Worm (Caenorhabditis elegans) whole organism, L4 larva: ENCODE measurements around the gene srz-82.

ENCODE experiments used
- D1046.2 ChIP-seq: fragments of 200-800 bp; sonication (Bioruptor generic); IDR thresholded peaks from 2 replicates; pipeline ENCODE4 v1.3.6; 2022; ENCODE audit warnings: missing genetic modification characterization, missing compliant biosample characterization
- F37D6.2 ChIP-seq: sonication (generic microtip); optimal IDR thresholded peaks from 2 replicates; lab custom pipeline; 2016; ENCODE audit warnings: mild to moderate bottlenecking, missing genetic modification characterization, missing compliant biosample characterization
- F44E2.7 ChIP-seq: fragments of 200-800 bp; sonication (Bioruptor generic); IDR thresholded peaks from 2 replicates; pipeline ENCODE4 v2.1.2; 2022; ENCODE audit warnings: missing genetic modification characterization, missing compliant biosample characterization
- F49E8.2 ChIP-seq: sonication (generic microtip); optimal IDR thresholded peaks from 2 replicates; lab custom pipeline; 2016; ENCODE audit warnings: missing compliant biosample characterization, mild to moderate bottlenecking, missing genetic modification characterization, borderline replicate concordance
- Y105C5A.15 ChIP-seq: fragments of 200-800 bp; sonication (Bioruptor generic); IDR thresholded peaks from 2 replicates; pipeline ENCODE4 v1.3.6; 2022; ENCODE audit warnings: missing genetic modification characterization, missing compliant biosample characterization
- Y48G9A.11 ChIP-seq: fragments of 200-800 bp; sonication (Bioruptor generic); IDR thresholded peaks from 2 replicates; pipeline ENCODE4 v1.3.6; 2022; ENCODE audit warnings: missing genetic modification reagents, missing genetic modification characterization, missing compliant biosample characterization
- ama-1 ChIP-seq: fragments of 150-350 bp; optimal IDR thresholded peaks from 2 replicates; lab custom pipeline; 2014; ENCODE audit warnings: inconsistent platforms, mixed read lengths
- attf-4 ChIP-seq: sonication (generic microtip); optimal IDR thresholded peaks from 3 replicates; lab custom pipeline; 2017; ENCODE audit warnings: missing biosample characterization, missing genetic modification characterization
- ceh-20 ChIP-seq: fragments of 200-800 bp; sonication (Bioruptor generic); IDR thresholded peaks from 2 replicates; pipeline ENCODE4 v1.3.6; 2022; ENCODE audit warnings: missing genetic modification reagents, missing genetic modification characterization, missing compliant biosample characterization
- ceh-32 ChIP-seq: sonication (generic microtip); optimal IDR thresholded peaks from 2 replicates; lab custom pipeline; 2016; ENCODE audit warnings: mild to moderate bottlenecking, missing genetic modification characterization, missing compliant biosample characterization; ENCODE audit not compliant: poor library complexity
- ceh-62 ChIP-seq: sonication (generic microtip); optimal IDR thresholded peaks from 2 replicates; lab custom pipeline; 2017; ENCODE audit warnings: missing biosample characterization, missing genetic modification characterization
- ceh-82 ChIP-seq: sonication (generic microtip); optimal IDR thresholded peaks from 2 replicates; lab custom pipeline; 2017; ENCODE audit warnings: missing biosample characterization, missing genetic modification characterization
- ces-1 ChIP-seq: fragments of 150-350 bp; sonication (generic microtip); optimal IDR thresholded peaks from 4 replicates; lab custom pipeline; 2014; ENCODE audit warnings: missing biosample characterization, missing genetic modification reagents, missing genetic modification characterization
- cey-2 ChIP-seq: sonication (generic microtip); optimal IDR thresholded peaks from 3 replicates; lab custom pipeline; 2017; ENCODE audit warnings: missing genetic modification characterization, mild to moderate bottlenecking, missing compliant biosample characterization, antibody characterized with exemption, borderline replicate concordance; ENCODE audit not compliant: insufficient read depth
- daf-12 ChIP-seq: fragments of 150-350 bp; optimal IDR thresholded peaks from 2 replicates; lab custom pipeline; 2014; ENCODE audit warnings: missing biosample characterization, missing genetic modification reagents, missing genetic modification characterization
- dmd-6 ChIP-seq: fragments of 200-800 bp; sonication (Bioruptor generic); IDR thresholded peaks from 2 replicates; pipeline ENCODE4 v1.3.6; 2022; ENCODE audit warnings: missing genetic modification reagents, missing genetic modification characterization, missing compliant biosample characterization
- dmd-8 ChIP-seq: fragments of 200-800 bp; sonication (Bioruptor generic); IDR thresholded peaks from 2 replicates; pipeline ENCODE4 v1.3.6; 2022; ENCODE audit warnings: missing genetic modification characterization, missing compliant biosample characterization
- dve-1 ChIP-seq: sonication (generic microtip); optimal IDR thresholded peaks from 2 replicates; lab custom pipeline; 2017; ENCODE audit warnings: antibody characterized with exemption, mild to moderate bottlenecking, missing genetic modification characterization, missing compliant biosample characterization; ENCODE audit not compliant: insufficient read depth
- egl-43 ChIP-seq: fragments of 200-800 bp; sonication (Bioruptor generic); IDR thresholded peaks from 2 replicates; pipeline ENCODE4 v1.3.6; 2022; ENCODE audit warnings: missing genetic modification reagents, missing genetic modification characterization, missing compliant biosample characterization
- fos-1 ChIP-seq: fragments of 150-350 bp; optimal IDR thresholded peaks from 2 replicates; lab custom pipeline; 2014; ENCODE audit warnings: missing biosample characterization, missing genetic modification characterization
- gei-8 ChIP-seq: fragments of 200-800 bp; sonication (Bioruptor generic); optimal IDR thresholded peaks from 2 replicates; lab custom pipeline; 2018; ENCODE audit warnings: mild to moderate bottlenecking, missing genetic modification characterization, missing compliant biosample characterization
- hif-1 ChIP-seq, 2 experiments: sonication (generic microtip); optimal IDR thresholded peaks; 2 replicates each; lab custom pipeline; 2016 to 2017; ENCODE audit warnings: missing compliant biosample characterization in 2 of 2, missing genetic modification characterization in 2 of 2, missing genetic modification reagents in 2 of 2, missing genotype in 2 of 2, mild to moderate bottlenecking in 1 of 2
- hlh-11 ChIP-seq: fragments of 200-800 bp; sonication (Bioruptor generic); optimal IDR thresholded peaks from 2 replicates; lab custom pipeline; 2018; ENCODE audit warnings: mild to moderate bottlenecking, missing genetic modification characterization, missing compliant biosample characterization
- hmg-1.1 ChIP-seq: fragments of 200-800 bp; sonication (Bioruptor generic); IDR thresholded peaks from 2 replicates; pipeline ENCODE4 v1.3.6; 2022; ENCODE audit warnings: missing genetic modification reagents, missing genetic modification characterization, missing compliant biosample characterization
- lim-7 ChIP-seq: fragments of 200-800 bp; sonication (Bioruptor generic); IDR thresholded peaks from 2 replicates; pipeline ENCODE4 v1.3.6; 2022; ENCODE audit warnings: missing genetic modification characterization, missing compliant biosample characterization
- lin-1 ChIP-seq: fragments of 200-800 bp; sonication (Bioruptor generic); IDR thresholded peaks from 2 replicates; pipeline ENCODE4 v1.3.6; 2022; ENCODE audit warnings: missing genetic modification reagents, missing genetic modification characterization, missing compliant biosample characterization
- lin-13 ChIP-seq: fragments of 150-350 bp; optimal IDR thresholded peaks from 2 replicates; lab custom pipeline; 2014; ENCODE audit warnings: missing biosample characterization, missing genetic modification reagents, missing genetic modification characterization
- lsy-2 ChIP-seq, 2 experiments: fragments of 150-350 bp in 1 of 2; sonication (generic microtip) in 1 of 2; optimal IDR thresholded peaks; 2 replicates each; lab custom pipeline; 2014 to 2017; ENCODE audit warnings: missing biosample characterization in 2 of 2, missing genetic modification characterization in 2 of 2
- madf-5 ChIP-seq, 2 experiments: fragments of 200-800 bp; sonication (Bioruptor generic); IDR thresholded peaks; 2 replicates each; pipeline ENCODE4 v1.3.6; 2022; ENCODE audit warnings: missing compliant biosample characterization in 2 of 2, missing genetic modification characterization in 2 of 2
- mdl-1 ChIP-seq, 2 experiments: fragments of 150-350 bp in 1 of 2; sonication (generic microtip) in 1 of 2; optimal IDR thresholded peaks; 2 replicates each; lab custom pipeline; 2014 to 2017; ENCODE audit warnings: missing biosample characterization in 2 of 2, missing genetic modification characterization in 2 of 2
- mep-1 ChIP-seq: fragments of 150-350 bp; sonication (generic microtip); optimal IDR thresholded peaks from 3 replicates; lab custom pipeline; 2014; ENCODE audit warnings: missing biosample characterization, missing genetic modification characterization
- mes-2 ChIP-seq: sonication (generic microtip); optimal IDR thresholded peaks from 2 replicates; lab custom pipeline; 2016; ENCODE audit warnings: missing genotype, mild to moderate bottlenecking, missing genetic modification characterization, missing compliant biosample characterization; ENCODE audit not compliant: poor library complexity, severe bottlenecking
- mxl-2 ChIP-seq: fragments of 200-800 bp; sonication (Bioruptor generic); conservative IDR thresholded peaks from 2 replicates; pipeline ENCODE4 v1.3.6; 2022; ENCODE audit warnings: missing genetic modification reagents, missing genetic modification characterization, missing compliant biosample characterization
- mxl-3 ChIP-seq: fragments of 200-800 bp; sonication (Bioruptor generic); optimal IDR thresholded peaks from 2 replicates; lab custom pipeline; 2018; ENCODE audit warnings: mild to moderate bottlenecking, missing genetic modification characterization, missing compliant biosample characterization
- nhr-10 ChIP-seq: fragments of 150-350 bp; optimal IDR thresholded peaks from 2 replicates; lab custom pipeline; 2014; ENCODE audit warnings: missing biosample characterization, missing genetic modification characterization
- nhr-102 ChIP-seq: sonication (generic microtip); optimal IDR thresholded peaks from 2 replicates; lab custom pipeline; 2016; ENCODE audit warnings: mild to moderate bottlenecking, missing genetic modification characterization, moderate library complexity, missing compliant biosample characterization
- nhr-41 ChIP-seq: fragments of 200-800 bp; sonication (Bioruptor generic); IDR thresholded peaks from 2 replicates; pipeline ENCODE4 v1.3.6; 2022; ENCODE audit warnings: missing genetic modification reagents, missing genetic modification characterization, missing compliant biosample characterization
- nhr-6 ChIP-seq: fragments of 150-350 bp; optimal IDR thresholded peaks from 2 replicates; lab custom pipeline; 2014; ENCODE audit warnings: missing biosample characterization, missing genetic modification characterization
- pha-4 ChIP-seq, 2 experiments: fragments of 150-350 bp in 1 of 2; fragments of 200-800 bp in 1 of 2; sonication (Bioruptor generic) in 1 of 2; IDR thresholded peaks in 1 of 2; optimal IDR thresholded peaks in 1 of 2; 2 replicates each; pipeline versions ENCODE4 v1.3.6 to Lab custom; 2014 to 2022; ENCODE audit warnings: missing genetic modification characterization in 2 of 2, missing genetic modification reagents in 2 of 2, missing biosample characterization in 1 of 2, missing compliant biosample characterization in 1 of 2
- php-3 ChIP-seq: fragments of 200-800 bp; sonication (Bioruptor generic); IDR thresholded peaks from 2 replicates; pipeline ENCODE4 v1.3.6; 2022; ENCODE audit warnings: missing genetic modification reagents, missing genetic modification characterization, missing compliant biosample characterization
- rbr-2 ChIP-seq: sonication (generic microtip); optimal IDR thresholded peaks from 2 replicates; lab custom pipeline; 2016; ENCODE audit warnings: missing genotype, missing genetic modification characterization, missing compliant biosample characterization
- snpc-4 ChIP-seq: fragments of 150-350 bp; optimal IDR thresholded peaks from 2 replicates; lab custom pipeline; 2014; ENCODE audit warnings: missing biosample characterization, missing genetic modification characterization
- spr-1 ChIP-seq: sonication (generic microtip); optimal IDR thresholded peaks from 2 replicates; lab custom pipeline; 2016; ENCODE audit warnings: mild to moderate bottlenecking, missing genetic modification characterization, missing compliant biosample characterization
- spr-3 ChIP-seq: fragments of 200-800 bp; sonication (Bioruptor generic); optimal IDR thresholded peaks from 2 replicates; lab custom pipeline; 2018; ENCODE audit warnings: mild to moderate bottlenecking, missing genetic modification characterization, missing compliant biosample characterization
- unc-130 ChIP-seq: sonication (generic microtip); optimal IDR thresholded peaks from 2 replicates; lab custom pipeline; 2016; ENCODE audit warnings: missing genetic modification reagents, missing genetic modification characterization, missing compliant biosample characterization
- unc-62 ChIP-seq, 3 experiments: fragments of 150-350 bp in 1 of 3; sonication (generic microtip); optimal IDR thresholded peaks in 2 of 3; peaks in 1 of 3; 1 replicate in 1 of 3; 2 replicates in 2 of 3; lab custom pipeline; 2014 to 2017; ENCODE audit warnings: missing biosample characterization in 3 of 3, missing genetic modification characterization in 3 of 3, missing genetic modification reagents in 3 of 3, missing genotype in 1 of 3
- zfp-3 ChIP-seq: fragments of 200-800 bp; sonication (Bioruptor generic); conservative IDR thresholded peaks from 2 replicates; pipeline ENCODE4 v1.3.6; 2022; ENCODE audit warnings: missing genetic modification reagents, missing genetic modification characterization, missing compliant biosample characterization
- ztf-11 ChIP-seq: fragments of 150-350 bp; optimal IDR thresholded peaks from 2 replicates; lab custom pipeline; 2014; ENCODE audit warnings: missing biosample characterization, missing genetic modification characterization

The srz-82 gene

DNA sequence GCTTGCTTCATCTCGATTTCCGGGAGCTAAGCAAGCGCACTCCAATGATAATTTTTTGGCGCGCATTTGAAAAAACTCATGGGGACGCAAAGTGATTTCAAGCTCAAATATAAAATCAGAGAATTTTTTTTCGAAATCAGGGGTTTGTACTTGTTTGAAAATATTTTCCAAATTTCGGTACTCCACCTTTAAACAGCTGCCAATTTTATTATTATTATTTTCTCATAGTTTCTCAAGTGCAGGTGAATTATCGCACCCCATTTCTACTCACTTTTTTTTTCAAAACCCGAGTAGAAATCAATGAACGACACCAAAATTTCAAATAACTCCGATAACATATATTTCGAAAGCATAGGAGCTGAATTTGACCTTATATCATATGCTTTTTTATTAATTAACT lies 21.4 kb downstream of the srz-82 start, which contains the start of gene srz-83:
srz-83 (plus strand) TSS at position 301 of the 400 bp plus-strand sequence.
- TF ChIP-seq spr-3 (GFP tag; lab: Kevin White, UChicago) (no peak), lin-13 (GFP tag; lab: Kevin White, UChicago) (no peak), daf-12 (no peak), ceh-82 (tag; lab: Kevin White, UChicago) (no peak), unc-130 (GFP tag; lab: Kevin White, UChicago) (no peak), D1046.2 (GFP tag; lab: Robert Waterston, UW) (no peak), snpc-4 (tag; lab: Kevin White, UChicago) (no peak), dmd-8 (GFP tag; lab: Robert Waterston, UW) (no peak), gei-8 (GFP tag; lab: Kevin White, UChicago) (no peak), Y105C5A.15 (no peak), lin-1 (GFP tag; lab: Robert Waterston, UW) (no peak), nhr-41 (GFP tag; lab: Robert Waterston, UW) (no peak)

DNA sequence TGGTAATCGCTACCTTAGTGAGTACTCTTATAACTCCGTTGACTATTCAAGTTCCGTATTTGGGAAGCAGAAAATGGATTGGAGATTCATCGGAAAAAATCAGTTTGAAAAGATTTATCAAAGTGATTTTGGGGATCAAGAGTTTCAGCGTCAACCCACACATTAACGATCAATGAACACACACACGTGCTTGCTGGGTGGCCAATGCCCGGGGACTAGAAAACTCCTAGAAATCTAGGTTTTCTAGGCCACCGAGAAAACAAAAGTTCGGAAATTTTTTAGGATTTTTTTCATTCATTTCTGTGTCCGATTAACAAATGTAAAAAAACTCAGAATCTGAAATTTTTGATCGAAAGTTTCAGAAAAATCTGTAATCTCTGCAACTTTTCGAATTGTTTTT lies 23.2 kb downstream of the srz-82 start:
- TF ChIP-seq hmg-1.1 (no peak), gei-8 (GFP tag; lab: Kevin White, UChicago) (no peak), spr-1 (tag; lab: Kevin White, UChicago) (no peak), dmd-6 (GFP tag; lab: Robert Waterston, UW) (no peak), zfp-3 (no peak), rbr-2 (tag; lab: Kevin White, UChicago) (no peak), ztf-11 (tag; lab: Kevin White, UChicago) (no peak), hlh-11 (tag; lab: Kevin White, UChicago) (no peak), ces-1 (GFP tag; lab: Kevin White, UChicago) (no peak), F37D6.2 (tag; lab: Kevin White, UChicago) (no peak), cey-2 (tag; lab: Kevin White, UChicago) (no peak), lsy-2 (tag; optimal IDR thresholded peaks at IDR 0.05; lab: Kevin White, UChicago) (no peak), mes-2 (tag; lab: Kevin White, UChicago) (peak; percentile 67), attf-4 (no peak), ceh-32 (tag; lab: Kevin White, UChicago) (no peak), madf-5 (GFP tag; IDR thresholded peaks at IDR 0.05; lab: Robert Waterston, UW) (no peak), hif-1 (tag; optimal IDR thresholded peaks at IDR 0.05; lab: Kevin White, UChicago) (peak in 1 of 2 experiments; percentile 11), ama-1 (peak; percentile 2), mep-1 (tag; lab: Kevin White, UChicago) (no peak), ceh-62 (tag; lab: Kevin White, UChicago) (no peak), ceh-20 (no peak), dve-1 (tag; lab: Kevin White, UChicago) (peak; percentile 2), fos-1 (tag; lab: Kevin White, UChicago) (no peak), Y48G9A.11 (peak; percentile 32; the same call in 1 of the 2 replicates), mxl-2 (no peak), nhr-10 (no peak), F49E8.2 (tag; lab: Kevin White, UChicago) (no peak), Y105C5A.15 (0 out of 2 replicates have a peak, but pooled peaks have one; percentile 33), F44E2.7 (GFP tag; lab: Robert Waterston, UW) (no peak), nhr-6 (no peak), php-3 (GFP tag; lab: Robert Waterston, UW) (no peak), pha-4 (GFP tag; IDR thresholded peaks at IDR 0.05; lab: Robert Waterston, UW) (no peak), pha-4 (tag; optimal IDR thresholded peaks at IDR 0.05; lab: Kevin White, UChicago) (no peak), mxl-3 (peak; percentile 42), mdl-1 (tag; optimal IDR thresholded peaks at IDR 0.05; lab: Kevin White, UChicago) (no peak), lin-1 (GFP tag; lab: Robert Waterston, UW) (no peak), egl-43 (no peak), lim-7 (GFP tag; lab: Robert Waterston, UW) (no peak), unc-62 (GFP tag; optimal IDR thresholded peaks at IDR 0.05 in 1 of 2; lab: Kevin White, UChicago) (peak in 1 of 2 experiments; percentile 30), unc-62 (tag; optimal IDR thresholded peaks at IDR 0.05; lab: Kevin White, UChicago) (no peak), nhr-102 (tag; lab: Kevin White, UChicago) (no peak)
